Worm (Caenorhabditis elegans) whole organism, L4/young adult: Measurements from ENCODE around the gene srbc-62.

ENCODE experiments used
- dao-5 ChIP-seq: sonication (generic microtip); optimal IDR thresholded peaks from 2 replicates; lab custom pipeline; 2016; ENCODE audit warnings: missing genotype, missing genetic modification characterization, moderate library complexity, missing compliant biosample characterization
- him-1 ChIP-seq: sonication (generic microtip); optimal IDR thresholded peaks from 2 replicates; lab custom pipeline; 2016; ENCODE audit warnings: missing genotype, missing genetic modification reagents, missing genetic modification characterization, missing compliant biosample characterization

- TF ChIP-seq him-1 (tag; lab: Kevin White, UChicago) (no peak), dao-5 (no peak)
Measured at ce11 chrV:17201847-17202246, 15.9 kb upstream of the srbc-62 start, which contains the start of gene Y68A4A.10.
